Worm (Caenorhabditis elegans) whole organism, L4/young adult: Measurements from ENCODE around the gene C33D9.6.

ENCODE experiments used
- W03F9.2 ChIP-seq: fragments of 150-350 bp; optimal IDR thresholded peaks from 2 replicates; lab custom pipeline; 2014; ENCODE audit warnings: missing biosample characterization, missing genetic modification characterization
- dao-5 ChIP-seq: sonication (generic microtip); optimal IDR thresholded peaks from 2 replicates; lab custom pipeline; 2016; ENCODE audit warnings: missing genotype, missing genetic modification characterization, moderate library complexity, missing compliant biosample characterization
- him-1 ChIP-seq: sonication (generic microtip); optimal IDR thresholded peaks from 2 replicates; lab custom pipeline; 2016; ENCODE audit warnings: missing genotype, missing genetic modification reagents, missing genetic modification characterization, missing compliant biosample characterization

The C33D9.6 gene

DNA sequence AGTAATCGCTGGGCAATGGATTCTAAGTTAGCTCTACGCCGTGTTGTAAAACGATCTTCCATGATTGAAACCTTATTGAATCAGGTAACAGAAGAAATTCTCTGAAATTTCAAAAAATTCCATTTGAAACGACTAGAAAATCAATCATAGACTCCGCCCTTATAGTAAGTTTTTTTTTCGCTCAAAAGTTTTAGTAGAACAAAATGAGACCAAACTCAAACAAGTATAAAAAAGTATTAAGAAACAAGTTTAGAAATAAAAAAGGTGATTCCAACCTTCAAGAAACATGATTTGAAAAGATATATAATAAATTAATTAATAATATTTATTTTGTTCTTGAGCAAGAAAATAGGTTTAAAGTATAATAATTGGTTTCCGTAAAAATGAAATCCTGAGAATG lies at the start of gene C33D9.6:
C33D9.6 (minus strand) TSS at position 101 of the 400 bp plus-strand sequence.
- TF ChIP-seq W03F9.2 (tag; lab: Kevin White, UChicago): no peak
- TF ChIP-seq him-1 (tag; lab: Kevin White, UChicago): no peak
- TF ChIP-seq dao-5 (tag; lab: Kevin White, UChicago): no peak

DNA sequence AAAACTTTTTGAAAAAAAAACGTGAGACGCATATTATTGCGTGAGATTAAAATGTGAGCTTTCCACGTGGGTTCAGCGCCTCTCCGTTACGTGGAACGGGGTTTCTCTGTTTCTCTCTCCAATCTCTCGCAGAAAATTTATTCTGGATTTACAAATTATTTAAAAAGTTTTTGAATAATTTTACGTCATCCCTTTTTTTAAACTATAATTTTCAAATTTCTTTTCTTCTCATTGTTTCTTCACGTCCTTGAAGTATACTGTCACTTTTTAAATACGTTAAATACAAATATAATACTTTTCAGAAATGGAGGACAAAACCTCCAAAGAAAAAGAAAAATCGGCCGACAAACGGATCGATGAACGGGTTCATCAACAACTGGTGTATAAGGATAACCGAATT lies 49.6 kb upstream of the C33D9.6 start, which contains the start of gene T28C6.7:
T28C6.7 (plus strand) TSS at position 301 of the 400 bp plus-strand sequence.
- no peak for TF ChIP-seq W03F9.2 (tag; lab: Kevin White, UChicago)
- TF ChIP-seq him-1 (tag; lab: Kevin White, UChicago): no peak
- TF ChIP-seq dao-5 (tag; lab: Kevin White, UChicago): no peak

DNA sequence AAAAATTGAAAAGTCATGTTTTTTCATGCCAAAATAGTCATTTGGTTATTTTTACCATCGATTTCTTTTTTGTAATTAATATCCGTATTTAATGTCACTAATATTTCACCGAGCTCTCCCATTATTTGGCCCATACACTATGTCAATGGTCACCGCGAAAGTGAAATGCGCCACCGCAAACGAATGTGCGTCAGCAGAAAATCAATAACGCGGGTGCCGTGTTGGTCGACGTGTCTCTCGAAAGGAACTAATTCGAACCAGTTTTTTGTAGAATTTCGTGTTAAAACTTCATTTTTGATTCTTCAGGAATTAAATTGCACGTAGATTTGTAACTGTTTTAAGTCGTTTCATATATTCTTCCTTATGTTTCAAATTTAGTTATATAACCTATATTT lies 48.7 kb upstream of the C33D9.6 start:
- TF ChIP-seq him-1 (tag; lab: Kevin White, UChicago) (no peak), dao-5 (tag; lab: Kevin White, UChicago) (no peak), W03F9.2 (tag; lab: Kevin White, UChicago) (no peak)

DNA sequence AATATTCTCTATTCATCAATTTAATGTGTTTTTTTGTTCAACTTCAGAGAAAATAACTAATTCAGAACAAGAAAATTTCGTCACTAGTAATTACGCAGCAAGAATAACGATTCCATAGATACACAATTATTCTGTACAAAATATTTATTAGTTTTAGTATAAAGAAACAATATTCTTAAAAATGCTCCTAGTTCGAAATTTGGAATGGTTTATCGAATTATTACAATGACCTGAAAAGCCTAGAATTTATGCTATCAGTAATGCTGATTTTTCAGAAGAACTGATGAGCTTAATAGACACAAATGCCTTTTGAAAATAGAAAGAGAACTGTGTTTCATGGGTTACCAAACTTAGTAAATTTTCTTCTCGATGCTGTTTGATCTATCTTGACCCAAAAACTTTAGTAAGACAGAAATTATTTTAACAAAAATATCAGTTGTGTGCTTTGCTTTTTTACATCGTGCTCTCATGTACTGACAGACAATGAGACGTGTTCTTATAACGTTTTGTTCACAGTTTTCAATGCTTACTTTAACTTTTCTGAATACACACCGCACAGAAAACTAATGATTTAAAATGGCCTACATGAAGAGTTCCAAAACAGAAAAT lies 48.2 kb upstream of the C33D9.6 start:
- TF ChIP-seq dao-5 (tag; lab: Kevin White, UChicago): no peak
- no peak for TF ChIP-seq W03F9.2 (tag; lab: Kevin White, UChicago)
- TF ChIP-seq him-1 (tag; lab: Kevin White, UChicago): no peak

DNA sequence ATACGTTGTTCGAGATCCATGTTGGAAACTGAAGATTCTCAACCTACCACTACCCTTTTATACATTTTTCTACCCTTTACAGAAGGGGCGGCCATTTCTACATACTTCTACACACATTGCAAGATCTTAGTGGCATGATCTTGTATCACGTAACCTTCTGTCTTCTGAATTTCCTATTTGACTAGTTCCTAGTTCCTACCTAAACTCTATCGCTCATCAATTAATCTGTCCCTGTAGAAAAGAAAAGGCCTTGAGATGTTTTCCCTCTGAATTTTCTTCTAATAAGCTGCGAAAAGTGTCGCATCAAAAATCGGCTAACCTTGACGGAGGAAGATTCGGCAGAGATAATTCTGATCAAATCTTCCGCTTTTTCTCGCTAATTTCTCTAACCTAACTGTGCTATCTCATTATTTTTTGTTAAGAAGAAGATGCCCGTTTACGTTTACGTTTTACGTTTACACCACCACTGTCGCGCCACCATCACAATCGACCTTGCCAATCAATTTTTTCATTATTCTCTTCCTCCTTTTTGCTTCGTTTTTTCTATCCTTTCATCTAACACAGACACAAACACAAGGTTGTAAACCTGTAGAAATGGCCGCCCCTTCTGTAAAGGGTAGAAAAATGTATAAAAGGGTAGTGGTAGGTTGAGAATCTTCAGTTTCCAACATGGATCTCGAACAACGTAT lies 46.3 kb upstream of the C33D9.6 start, which contains the start of the genes col-117 and col-3:
col-117 (minus strand) TSS at position 51 of the 689 bp plus-strand sequence.
col-3 (plus strand) TSS at position 639 of the 689 bp plus-strand sequence.
- TF ChIP-seq dao-5 (tag; lab: Kevin White, UChicago): no peak
- no peak for TF ChIP-seq him-1 (tag; lab: Kevin White, UChicago)
- no peak for TF ChIP-seq W03F9.2 (tag; lab: Kevin White, UChicago)

DNA sequence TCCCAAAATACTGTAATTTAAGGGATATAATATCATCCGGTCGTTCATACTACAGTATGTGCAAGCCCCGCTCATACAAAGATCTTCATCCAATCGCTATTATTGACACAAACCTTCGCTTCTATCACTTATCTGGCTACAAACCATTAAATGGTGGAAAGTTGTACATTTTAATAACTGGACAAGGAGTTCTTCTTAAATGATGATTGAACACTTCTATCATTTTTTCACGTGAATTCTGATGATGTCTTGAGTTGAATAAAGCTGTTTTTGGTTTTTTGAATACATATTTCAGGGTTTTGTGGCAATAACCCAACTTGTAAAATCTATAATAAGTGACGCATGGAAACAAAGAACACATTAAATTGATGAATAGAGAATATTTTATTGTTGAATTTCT lies 44.7 kb upstream of the C33D9.6 start:
- TF ChIP-seq him-1 (tag; lab: Kevin White, UChicago): no peak
- no peak for TF ChIP-seq dao-5 (tag; lab: Kevin White, UChicago)
- no peak for TF ChIP-seq W03F9.2 (tag; lab: Kevin White, UChicago)

DNA sequence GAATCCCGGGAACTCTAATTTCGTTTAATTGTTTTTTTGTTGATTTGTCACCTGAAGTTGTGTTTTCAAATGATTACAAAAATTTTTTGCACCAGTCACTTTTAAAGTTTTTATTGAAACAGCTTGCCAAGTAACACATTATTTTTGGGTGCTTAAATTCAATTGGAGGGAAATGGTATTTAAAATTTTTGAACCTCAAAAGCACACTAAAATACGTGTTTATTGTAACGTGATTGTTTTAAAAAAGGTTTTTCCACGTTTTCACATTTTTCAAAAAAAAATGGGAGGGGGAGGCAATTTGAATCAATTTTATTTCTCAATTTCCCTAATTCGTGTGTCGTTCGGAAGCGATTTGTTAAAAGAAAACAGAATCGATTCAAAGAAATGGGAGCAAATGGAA lies 43.2 kb upstream of the C33D9.6 start, which contains the start of gene T28C6.5:
T28C6.5 (plus strand) TSS at position 301 of the 400 bp plus-strand sequence.
- TF ChIP-seq him-1 (tag; lab: Kevin White, UChicago): no peak
- TF ChIP-seq W03F9.2 (tag; lab: Kevin White, UChicago): no peak
- TF ChIP-seq dao-5 (tag; lab: Kevin White, UChicago): no peak

DNA sequence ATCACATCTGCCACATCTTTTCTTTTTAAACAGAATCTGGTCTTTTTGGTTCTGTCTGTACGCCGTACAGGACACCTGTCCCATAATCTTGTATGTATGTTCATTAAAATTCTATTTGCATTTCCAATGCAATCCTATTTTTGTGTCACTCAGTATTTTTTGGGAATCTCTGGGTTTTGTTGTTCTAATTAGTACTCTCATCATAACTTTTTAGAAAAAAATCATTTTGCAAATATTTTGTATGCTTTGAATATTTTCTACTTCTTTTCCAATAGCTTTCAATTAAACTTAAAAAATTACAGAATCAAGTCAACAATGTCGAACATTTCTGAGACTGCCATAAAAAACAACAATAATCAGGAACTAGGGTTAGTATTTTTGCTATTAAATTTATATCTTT lies 42.1 kb upstream of the C33D9.6 start, which contains the start of gene T28C6.3:
T28C6.3 (plus strand) TSS at position 301 of the 400 bp plus-strand sequence.
- TF ChIP-seq W03F9.2 (tag; lab: Kevin White, UChicago) (no peak), dao-5 (tag; lab: Kevin White, UChicago) (no peak), him-1 (tag; lab: Kevin White, UChicago) (no peak)

DNA sequence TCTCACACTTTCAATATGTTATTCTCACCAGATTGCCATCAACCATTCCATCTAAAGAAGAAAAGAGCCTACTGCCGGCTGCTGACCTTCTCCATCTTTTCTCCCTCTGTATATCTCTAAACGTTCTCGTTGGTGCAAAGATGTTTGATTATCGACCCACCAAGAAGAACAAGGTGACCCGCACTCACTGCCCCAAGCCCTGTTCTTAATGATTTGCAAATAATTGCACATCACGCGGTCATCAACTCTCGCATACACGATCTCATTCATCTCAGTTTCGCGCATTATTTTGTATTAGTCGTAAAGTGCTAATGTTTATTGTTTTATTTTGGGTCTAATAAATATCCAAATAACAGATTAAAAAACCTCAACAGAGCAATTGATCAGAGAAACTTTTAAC lies 41.5 kb upstream of the C33D9.6 start:
- TF ChIP-seq W03F9.2 (tag; lab: Kevin White, UChicago) (no peak), him-1 (tag; lab: Kevin White, UChicago) (no peak), dao-5 (tag; lab: Kevin White, UChicago) (no peak)

DNA sequence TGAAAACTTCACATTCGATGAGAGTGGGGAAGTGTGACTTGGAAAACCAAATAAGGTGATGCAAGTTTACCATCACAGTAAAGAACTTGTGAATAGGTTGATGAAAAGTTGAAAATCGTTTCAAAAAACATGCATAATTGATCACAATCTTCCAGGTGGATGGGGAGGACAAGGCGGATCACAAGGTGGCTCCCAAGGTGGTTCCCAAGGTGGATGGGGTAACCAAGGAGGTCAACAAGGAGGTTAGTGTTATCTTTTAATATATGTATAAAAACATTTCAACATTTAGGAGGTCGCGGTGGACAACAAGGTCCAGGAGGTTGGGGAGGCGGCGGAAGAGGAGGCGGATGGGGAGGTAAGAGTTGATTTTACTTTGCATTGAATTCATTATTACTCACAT lies 39.7 kb upstream of the C33D9.6 start, which contains the start of gene T28C6.10:
T28C6.10 (plus strand) TSS at position 301 of the 400 bp plus-strand sequence.
- TF ChIP-seq dao-5 (tag; lab: Kevin White, UChicago) (no peak), him-1 (tag; lab: Kevin White, UChicago) (no peak), W03F9.2 (tag; lab: Kevin White, UChicago) (no peak)

DNA sequence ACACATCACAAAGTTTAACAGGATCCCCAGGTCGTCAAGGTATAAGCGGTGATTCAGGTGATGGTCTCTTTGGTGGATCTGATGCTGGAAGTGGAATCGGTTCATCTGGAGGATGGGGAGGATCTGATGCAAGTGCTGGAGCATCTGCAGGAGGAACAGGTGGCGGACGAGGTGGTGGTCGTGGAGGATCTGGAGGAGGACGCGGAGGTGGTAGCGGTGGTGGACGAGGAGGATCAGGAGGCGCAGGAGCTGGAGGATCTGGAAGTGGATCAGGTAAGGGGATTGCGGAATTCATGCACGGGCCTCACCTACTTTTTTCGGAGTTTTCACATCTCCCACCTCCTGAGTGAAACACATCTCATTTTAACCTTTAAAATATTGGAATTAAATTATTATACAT lies 38.7 kb upstream of the C33D9.6 start:
- TF ChIP-seq W03F9.2 (tag; lab: Kevin White, UChicago) (no peak), him-1 (tag; lab: Kevin White, UChicago) (no peak), dao-5 (tag; lab: Kevin White, UChicago) (no peak)

DNA sequence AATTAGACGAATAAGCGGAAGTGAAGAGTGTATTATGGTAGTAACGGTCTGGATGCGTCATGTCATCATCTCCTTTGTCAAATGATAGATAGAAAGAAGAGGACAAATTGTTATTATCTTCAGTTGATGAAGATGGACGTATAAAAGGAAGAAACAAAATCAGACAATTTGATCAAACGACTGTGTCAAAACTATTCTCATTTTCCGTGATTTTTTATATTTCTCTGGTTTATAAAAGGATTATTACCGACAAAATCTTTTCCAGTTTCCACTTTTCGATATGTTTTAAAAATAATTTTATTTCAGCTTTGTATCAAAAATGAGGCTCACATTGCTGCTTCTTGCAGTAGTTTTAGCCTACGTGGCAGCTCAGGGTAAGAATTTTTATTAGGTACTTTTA lies 38.1 kb upstream of the C33D9.6 start, which contains the start of gene grsp-2:
grsp-2 (plus strand) TSS at position 301 of the 400 bp plus-strand sequence.
- no peak for TF ChIP-seq dao-5 (tag; lab: Kevin White, UChicago)
- TF ChIP-seq him-1 (tag; lab: Kevin White, UChicago): no peak
- TF ChIP-seq W03F9.2 (tag; lab: Kevin White, UChicago): no peak

DNA sequence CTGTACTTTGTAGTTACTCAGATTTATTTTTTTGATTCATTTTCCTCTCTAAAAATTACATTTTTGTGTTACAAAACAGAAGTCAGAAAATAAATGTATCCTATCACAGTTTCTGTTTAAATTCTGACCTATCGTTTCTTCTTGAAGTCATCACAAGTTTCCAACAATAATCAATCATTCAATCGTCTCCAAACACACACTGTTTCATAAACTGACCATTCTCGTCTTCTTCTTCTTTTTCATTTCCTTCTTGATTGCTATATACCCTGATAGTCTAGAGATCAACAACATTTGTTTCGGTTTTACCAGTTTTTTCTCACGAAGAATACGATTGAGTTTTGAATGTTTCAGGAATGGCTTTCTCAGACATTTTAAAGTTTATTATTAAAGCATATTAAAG lies 37.2 kb upstream of the C33D9.6 start:
- no peak for TF ChIP-seq him-1 (tag; lab: Kevin White, UChicago)
- TF ChIP-seq W03F9.2 (tag; lab: Kevin White, UChicago): no peak
- TF ChIP-seq dao-5 (tag; lab: Kevin White, UChicago): no peak
